Fruit fly (Drosophila melanogaster) whole organism, embryonic: ENCODE data around the gene Tom70.
A peak's percentile ranks its signal among the peaks of the same experiment; 100 is the strongest.

Source experiments
- Atf6 ChIP-seq: fragments of 200-800 bp; sonication (Bioruptor generic); IDR thresholded peaks from 2 replicates; pipeline ENCODE4 v1.3.6; 2022; ENCODE audit warnings: missing biosample characterization, missing genetic modification characterization
- Bdp1 ChIP-seq: fragments of 200-800 bp; sonication (Bioruptor generic); optimal IDR thresholded peaks from 3 replicates; lab custom pipeline; 2016; ENCODE audit warnings: missing biosample characterization, missing genetic modification characterization
- BtbVII ChIP-seq: fragments of 200-800 bp; sonication (Bioruptor generic); optimal IDR thresholded peaks from 3 replicates; lab custom pipeline; 2017; ENCODE audit warnings: missing biosample characterization, mild to moderate bottlenecking, missing genetic modification characterization
- CG10431 ChIP-seq: fragments of 200-800 bp; sonication (Bioruptor generic); optimal IDR thresholded peaks from 3 replicates; lab custom pipeline; 2018; ENCODE audit warnings: missing biosample characterization, mild to moderate bottlenecking, missing genetic modification characterization
- CG13775 ChIP-seq: fragments of 200-800 bp; sonication (Bioruptor generic); optimal IDR thresholded peaks from 3 replicates; lab custom pipeline; 2017; ENCODE audit warnings: missing biosample characterization, mild to moderate bottlenecking, missing genetic modification characterization
- CG15073 ChIP-seq: fragments of 200-800 bp; sonication (Bioruptor generic); optimal IDR thresholded peaks from 2 replicates; lab custom pipeline; 2016; ENCODE audit warnings: missing biosample characterization, missing genetic modification characterization
- CG1647 ChIP-seq: fragments of 200-800 bp; sonication (Bioruptor generic); optimal IDR thresholded peaks from 3 replicates; lab custom pipeline; 2016; ENCODE audit warnings: missing biosample characterization, missing genetic modification characterization
- CG17829 ChIP-seq: fragments of 200-800 bp; optimal IDR thresholded peaks from 2 replicates; lab custom pipeline; 2019; ENCODE audit warnings: missing biosample characterization, mild to moderate bottlenecking, missing genetic modification characterization, moderate library complexity
- CG18476 ChIP-seq: fragments of 200-800 bp; sonication (Bioruptor generic); optimal IDR thresholded peaks from 2 replicates; lab custom pipeline; 2016; ENCODE audit warnings: missing biosample characterization, mild to moderate bottlenecking, missing genetic modification characterization
- CG2120 ChIP-seq: fragments of 200-800 bp; sonication (Bioruptor generic); optimal IDR thresholded peaks from 3 replicates; lab custom pipeline; 2016; ENCODE audit warnings: missing biosample characterization, missing genetic modification characterization
- CG2199 ChIP-seq: fragments of 200-800 bp; sonication (Bioruptor generic); IDR thresholded peaks from 3 replicates; pipeline ENCODE4 v1.3.6; 2022; ENCODE audit warnings: missing biosample characterization, missing genetic modification characterization
- CG3163 ChIP-seq: fragments of 200-800 bp; sonication (Bioruptor generic); optimal IDR thresholded peaks from 3 replicates; lab custom pipeline; 2016; ENCODE audit warnings: missing biosample characterization, missing genetic modification characterization
- CG33557 ChIP-seq: fragments of 200-800 bp; sonication (Bioruptor generic); optimal IDR thresholded peaks from 2 replicates; lab custom pipeline; 2019; ENCODE audit warnings: missing biosample characterization, mild to moderate bottlenecking, missing genetic modification characterization, moderate library complexity
- CG6854 ChIP-seq: fragments of 200-800 bp; sonication (Bioruptor generic); optimal IDR thresholded peaks from 3 replicates; lab custom pipeline; 2017; ENCODE audit warnings: missing biosample characterization, mild to moderate bottlenecking, missing genetic modification characterization
- CG7963 ChIP-seq: fragments of 200-800 bp; sonication (Bioruptor generic); IDR thresholded peaks from 3 replicates; pipeline ENCODE4 v1.3.6; 2022; ENCODE audit warnings: missing biosample characterization, missing genetic modification characterization; ENCODE audit not compliant: partially characterized antibody
- CG8089 ChIP-seq: fragments of 200-800 bp; sonication (Bioruptor generic); optimal IDR thresholded peaks from 3 replicates; lab custom pipeline; 2016; ENCODE audit warnings: missing biosample characterization, missing genetic modification characterization
- CG9727 ChIP-seq: fragments of 200-800 bp; sonication (Bioruptor generic); optimal IDR thresholded peaks from 3 replicates; lab custom pipeline; 2017; ENCODE audit warnings: missing biosample characterization, mild to moderate bottlenecking, missing genetic modification characterization
- Dp ChIP-seq: fragments of 200-800 bp; sonication (Bioruptor generic); optimal IDR thresholded peaks from 2 replicates; lab custom pipeline; 2018; ENCODE audit warnings: missing biosample characterization, mild to moderate bottlenecking, missing genetic modification characterization, moderate library complexity
- ERR ChIP-seq: fragments of 200-800 bp; sonication (Bioruptor generic); optimal IDR thresholded peaks from 2 replicates; lab custom pipeline; 2016; ENCODE audit warnings: missing biosample characterization, missing genetic modification characterization
- Eip74EF ChIP-seq, 2 experiments: fragments of 200-800 bp in 1 of 2; fragments of >200 bp in 1 of 2; sonication (Bioruptor generic) in 1 of 2; optimal IDR thresholded peaks; 2 replicates each; lab custom pipeline; 2017 to 2019; ENCODE audit warnings: missing biosample characterization in 2 of 2, missing genetic modification characterization in 2 of 2, mild to moderate bottlenecking in 1 of 2, moderate library complexity in 1 of 2
- Gug ChIP-seq: fragments of 200-800 bp; sonication (Bioruptor generic); IDR thresholded peaks from 4 replicates; pipeline ENCODE4 v1.3.6; 2022; ENCODE audit warnings: missing biosample characterization, missing genetic modification characterization
- H15 ChIP-seq: fragments of 200-800 bp; sonication (Bioruptor generic); IDR thresholded peaks from 3 replicates; pipeline ENCODE4 v1.3.6; 2022; ENCODE audit warnings: missing biosample characterization, missing genetic modification characterization
- HHEX ChIP-seq: fragments of 200-800 bp; sonication (Bioruptor generic); optimal IDR thresholded peaks from 3 replicates; lab custom pipeline; 2017; ENCODE audit warnings: missing biosample characterization, mild to moderate bottlenecking, missing genetic modification characterization, missing genetic modification reagents
- Hr39 ChIP-seq: fragments of >200 bp; optimal IDR thresholded peaks from 2 replicates; lab custom pipeline; 2017
- Hsf ChIP-seq: fragments of 200-800 bp; sonication (Bioruptor generic); optimal IDR thresholded peaks from 3 replicates; lab custom pipeline; 2016; ENCODE audit warnings: missing biosample characterization, missing genetic modification characterization
- MTF-1 ChIP-seq: fragments of 200-800 bp; sonication (Bioruptor generic); optimal IDR thresholded peaks from 2 replicates; lab custom pipeline; 2018; ENCODE audit warnings: missing biosample characterization, mild to moderate bottlenecking, missing genetic modification characterization, borderline replicate concordance
- Side ChIP-seq: fragments of 200-800 bp; sonication (Bioruptor generic); optimal IDR thresholded peaks from 2 replicates; lab custom pipeline; 2016; ENCODE audit warnings: missing biosample characterization, missing genetic modification characterization
- Sry-β ChIP-seq: fragments of 200-800 bp; sonication (Bioruptor generic); optimal IDR thresholded peaks from 2 replicates; lab custom pipeline; 2018; ENCODE audit warnings: missing biosample characterization, mild to moderate bottlenecking, missing genetic modification characterization, moderate library complexity
- ac ChIP-seq: fragments of 200-800 bp; sonication (Bioruptor generic); optimal IDR thresholded peaks from 3 replicates; lab custom pipeline; 2017; ENCODE audit warnings: missing biosample characterization, mild to moderate bottlenecking, missing genetic modification characterization
- amos ChIP-seq: fragments of 200-800 bp; sonication (Bioruptor generic); IDR thresholded peaks from 2 replicates; pipeline ENCODE4 v1.3.6; 2022; ENCODE audit warnings: missing biosample characterization, missing genetic modification characterization; ENCODE audit not compliant: partially characterized antibody
- cato ChIP-seq: fragments of 200-800 bp; sonication (Bioruptor generic); optimal IDR thresholded peaks from 2 replicates; lab custom pipeline; 2016; ENCODE audit warnings: missing biosample characterization, missing genetic modification characterization, borderline replicate concordance
- chn ChIP-seq: fragments of 200-800 bp; sonication (Bioruptor generic); optimal IDR thresholded peaks from 2 replicates; lab custom pipeline; 2016; ENCODE audit warnings: missing biosample characterization, missing genetic modification characterization
- disco-r ChIP-seq: fragments of 200-800 bp; sonication (Bioruptor generic); optimal IDR thresholded peaks from 2 replicates; lab custom pipeline; 2016; ENCODE audit warnings: missing biosample characterization, missing genetic modification characterization
- dysf ChIP-seq: fragments of 200-800 bp; sonication (Bioruptor generic); IDR thresholded peaks from 3 replicates; pipeline ENCODE4 v1.3.6; 2022; ENCODE audit warnings: missing biosample characterization, missing genetic modification characterization
- ems ChIP-seq: fragments of 200-800 bp; sonication (Bioruptor generic); optimal IDR thresholded peaks from 3 replicates; lab custom pipeline; 2016; ENCODE audit warnings: missing biosample characterization, missing genetic modification characterization
- eve ChIP-seq, 2 experiments: fragments of >200 bp; optimal IDR thresholded peaks; 2 replicates each; lab custom pipeline; 2017; ENCODE audit warnings: missing biosample characterization in 2 of 2, missing genetic modification characterization in 2 of 2
- fd3F ChIP-seq: fragments of 200-800 bp; sonication (Bioruptor generic); optimal IDR thresholded peaks from 2 replicates; lab custom pipeline; 2018; ENCODE audit warnings: missing biosample characterization, mild to moderate bottlenecking, missing genetic modification characterization, moderate library complexity
- gcm2 ChIP-seq: fragments of 200-800 bp; sonication (Bioruptor generic); optimal IDR thresholded peaks from 2 replicates; lab custom pipeline; 2016; ENCODE audit warnings: missing biosample characterization, missing genetic modification characterization
- gsb-n ChIP-seq: fragments of 200-800 bp; sonication (Bioruptor generic); optimal IDR thresholded peaks from 3 replicates; lab custom pipeline; 2018; ENCODE audit warnings: missing biosample characterization, mild to moderate bottlenecking, missing genetic modification characterization
- h ChIP-seq: fragments of >200 bp; optimal IDR thresholded peaks from 2 replicates; lab custom pipeline; 2017
- odd ChIP-seq: fragments of 200-800 bp; sonication (Bioruptor generic); optimal IDR thresholded peaks from 2 replicates; lab custom pipeline; 2017; ENCODE audit warnings: missing biosample characterization, mild to moderate bottlenecking, missing genetic modification characterization
- pan ChIP-seq, 4 experiments: fragments of >200 bp in 3 of 4; fragments of 200-800 bp in 1 of 4; sonication (Bioruptor generic) in 1 of 4; optimal IDR thresholded peaks in 3 of 4; IDR thresholded peaks in 1 of 4; 2 replicates each; pipeline versions ENCODE4 v1.3.6 to Lab custom; 2017 to 2022; ENCODE audit warnings: missing biosample characterization in 2 of 4, missing genetic modification characterization in 2 of 4, mixed read lengths in 1 of 4
- pfk ChIP-seq: fragments of 200-800 bp; sonication (Bioruptor generic); optimal IDR thresholded peaks from 2 replicates; lab custom pipeline; 2018; ENCODE audit warnings: missing biosample characterization, mild to moderate bottlenecking, missing genetic modification characterization, moderate library complexity
- pho ChIP-seq: fragments of 200-800 bp; sonication (Bioruptor generic); optimal IDR thresholded peaks from 2 replicates; lab custom pipeline; 2016; ENCODE audit warnings: missing biosample characterization, missing genetic modification characterization
- pnt ChIP-seq: fragments of 200-800 bp; sonication (Bioruptor generic); optimal IDR thresholded peaks from 3 replicates; lab custom pipeline; 2016; ENCODE audit warnings: missing biosample characterization, missing genetic modification characterization
- trem ChIP-seq: fragments of 200-800 bp; optimal IDR thresholded peaks from 3 replicates; lab custom pipeline; 2019; ENCODE audit warnings: missing biosample characterization, mild to moderate bottlenecking, missing genetic modification characterization, moderate library complexity
- unc-4 ChIP-seq: fragments of 200-800 bp; sonication (Bioruptor generic); IDR thresholded peaks from 2 replicates; pipeline ENCODE4 v1.3.6; 2022; ENCODE audit warnings: missing biosample characterization, missing genetic modification characterization; ENCODE audit not compliant: partially characterized antibody

Gene Tom70

dm6 chr2L:12010877-12011666 is 27.2 kb downstream of the Tom70 start (continued):
- TF ChIP-seq CG8089: peak; percentile 48
- TF ChIP-seq unc-4: no peak
- TF ChIP-seq trem: peak; percentile 80
- TF ChIP-seq disco-r (GFP tag; lab: Kevin White, UChicago): peak; percentile 62
- no peak for TF ChIP-seq gcm2 (GFP tag; lab: Kevin White, UChicago)
- TF ChIP-seq Bdp1 (GFP tag; lab: Kevin White, UChicago): peak; percentile 65

dm6 chr2L:12010100-12010876 is 28.0 kb downstream of the Tom70 start:
- no peak for TF ChIP-seq CG15073
- no peak for TF ChIP-seq HHEX (GFP tag; lab: Kevin White, UChicago)
- TF ChIP-seq CG33557 (GFP tag; lab: Kevin White, UChicago): peak; percentile 40
- no peak for TF ChIP-seq Gug (GFP tag; lab: Robert Waterston, UW)
- peak; percentile 14 for TF ChIP-seq ac
- TF ChIP-seq pan (optimal IDR thresholded peaks at IDR 0.05; lab: Kevin White, UChicago): no peak
- no peak for TF ChIP-seq pan (GFP tag; optimal IDR thresholded peaks at IDR 0.05 in 1 of 2, IDR thresholded peaks at IDR 0.05 in 1 of 2)
- TF ChIP-seq Hsf (GFP tag; lab: Kevin White, UChicago): no peak
- peak; percentile 63 for TF ChIP-seq gsb-n
- peak; percentile 21 for TF ChIP-seq ERR
- no peak for TF ChIP-seq CG13775
- TF ChIP-seq fd3F (GFP tag; lab: Kevin White, UChicago): no peak
- TF ChIP-seq MTF-1 (GFP tag; lab: Kevin White, UChicago): peak; percentile 58
- TF ChIP-seq BtbVII (GFP tag; lab: Kevin White, UChicago): peak; percentile 11
- no peak for TF ChIP-seq pnt
- TF ChIP-seq CG18476 (GFP tag; lab: Kevin White, UChicago): no peak
- peak; percentile 19 for TF ChIP-seq CG10431
- TF ChIP-seq ems (GFP tag; lab: Kevin White, UChicago): no peak
- no peak for TF ChIP-seq CG2120
- no peak for TF ChIP-seq cato (GFP tag; lab: Kevin White, UChicago)
- no peak for TF ChIP-seq Hr39 (lab: Kevin White, UChicago)
- peak; percentile 68 for TF ChIP-seq pfk
- peak in 1 of 2 experiments; percentile 45 for TF ChIP-seq Eip74EF (GFP tag; optimal IDR thresholded peaks at IDR 0.05; lab: Kevin White, UChicago)
- peak; percentile 80 for TF ChIP-seq chn
- TF ChIP-seq CG1647 (GFP tag; lab: Kevin White, UChicago): no peak
- peak; percentile 69 for TF ChIP-seq CG9727 (GFP tag; lab: Kevin White, UChicago)
- peak; percentile 74 for TF ChIP-seq odd (GFP tag; lab: Kevin White, UChicago)
- TF ChIP-seq Dp (GFP tag; lab: Kevin White, UChicago): no peak
- TF ChIP-seq dysf: no peak
- TF ChIP-seq eve (GFP tag; optimal IDR thresholded peaks at IDR 0.05; lab: Kevin White, UChicago): no peak
- TF ChIP-seq CG17829 (tag; lab: Kevin White, UChicago): no peak
- peak; percentile 36 for TF ChIP-seq Sry-β (GFP tag; lab: Kevin White, UChicago)
- TF ChIP-seq CG7963 (GFP tag; lab: Robert Waterston, UW): no peak
- TF ChIP-seq CG3163: peak; percentile 43
- peak; percentile 39 for TF ChIP-seq pho (GFP tag; lab: Kevin White, UChicago)
- peak; percentile 56 for TF ChIP-seq Side (GFP tag; lab: Kevin White, UChicago)
- TF ChIP-seq CG6854 (GFP tag; lab: Kevin White, UChicago): no peak
- no peak for TF ChIP-seq Atf6
- no peak for TF ChIP-seq H15 (GFP tag; lab: Robert Waterston, UW)
- no peak for TF ChIP-seq h (lab: Kevin White, UChicago)
- no peak for TF ChIP-seq CG2199 (GFP tag; lab: Robert Waterston, UW)
- no peak for TF ChIP-seq amos (GFP tag; lab: Robert Waterston, UW)
